Fruit fly (Drosophila melanogaster): ENCODE results near the gene beg.

beg gene

DNA sequence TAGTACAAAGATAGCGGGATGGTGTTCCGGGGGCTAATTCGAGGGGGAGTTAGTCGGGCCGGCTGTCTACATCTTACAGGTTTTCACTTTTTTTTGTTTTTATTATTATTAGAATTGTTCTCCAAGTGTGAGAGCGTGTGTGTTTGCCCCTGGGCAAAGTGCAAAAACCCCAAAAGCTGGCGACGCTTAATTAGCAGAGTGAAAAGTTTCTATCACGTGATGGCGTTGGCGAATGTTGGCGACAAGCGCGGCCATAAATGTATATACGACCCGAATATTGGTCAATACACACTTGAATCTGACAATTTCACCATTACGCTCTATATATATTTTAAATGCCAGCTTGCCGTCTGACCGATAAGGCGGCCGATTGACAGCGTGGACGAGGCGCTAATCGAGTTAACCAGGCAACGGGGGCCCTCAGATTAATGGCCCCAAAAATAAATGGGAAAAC lies 26.5 kb upstream of the beg start (continued):
- TF ChIP-seq BEAF-32 (GFP tag; optimal IDR thresholded peaks at IDR 0.05) (no peak), insv (GFP tag; optimal IDR thresholded peaks at IDR 0.05) (no peak), CG14667 (GFP tag; IDR thresholded peaks at IDR 0.05) (no peak), hbn (GFP tag; IDR thresholded peaks at IDR 0.05; ENCODE audit: partially characterized antibody) (no peak), gce (GFP tag; IDR thresholded peaks at IDR 0.05) (no peak), toy (GFP tag; IDR thresholded peaks at IDR 0.05) (no peak), Jarid2 (GFP tag; optimal IDR thresholded peaks at IDR 0.05) (no peak), HLHmδ (GFP tag; optimal IDR thresholded peaks at IDR 0.05) (no peak), NC2α (GFP tag; optimal IDR thresholded peaks at IDR 0.05) (no peak), fd102C (GFP tag; optimal IDR thresholded peaks at IDR 0.05) (no peak), az2 (GFP tag; optimal IDR thresholded peaks at IDR 0.05) (no peak), CG11695 (GFP tag; IDR thresholded peaks at IDR 0.05) (no peak), CG8089 (GFP tag; optimal IDR thresholded peaks at IDR 0.05) (no peak), MBD-R2 (GFP tag; IDR thresholded peaks at IDR 0.05) (no peak), her (GFP tag; optimal IDR thresholded peaks at IDR 0.05) (no peak), Lpt (GFP tag; optimal IDR thresholded peaks at IDR 0.05) (no peak), nom (GFP tag; optimal IDR thresholded peaks at IDR 0.05) (no peak), kay (GFP tag; optimal IDR thresholded peaks at IDR 0.05) (no peak), Dfd (GFP tag; optimal IDR thresholded peaks at IDR 0.05) (no peak), CG42726 (GFP tag; IDR thresholded peaks at IDR 0.05; ENCODE audit: partially characterized antibody) (no peak), psq (GFP tag; optimal IDR thresholded peaks at IDR 0.05) (no peak), Awh (GFP tag; IDR thresholded peaks at IDR 0.05) (no peak), seq (GFP tag; IDR thresholded peaks at IDR 0.05) (0 out of 2 replicates have a peak, but pooled peaks have one; percentile 14), Hmr (GFP tag; optimal IDR thresholded peaks at IDR 0.05) (peak; percentile 14), D19A (tag; optimal IDR thresholded peaks at IDR 0.05) (no peak), CG17359 (tag; optimal IDR thresholded peaks at IDR 0.05) (no peak), GATAe (GFP tag; conservative IDR thresholded peaks at IDR 0.05) (no peak), lab (GFP tag; optimal IDR thresholded peaks at IDR 0.05) (peak; percentile 15), bab2 (GFP tag; optimal IDR thresholded peaks at IDR 0.05) (no peak), crp (GFP tag; optimal IDR thresholded peaks at IDR 0.05) (no peak), HLH54F (GFP tag; optimal IDR thresholded peaks at IDR 0.05) (no peak), Taf1 (GFP tag; IDR thresholded peaks at IDR 0.05) (no peak), ap (GFP tag; IDR thresholded peaks at IDR 0.05) (no peak), emc (GFP tag; optimal IDR thresholded peaks at IDR 0.05) (no peak), Ssrp (tag; optimal IDR thresholded peaks at IDR 0.05) (no peak), tin (GFP tag; optimal IDR thresholded peaks at IDR 0.05) (no peak), CG32767 (GFP tag; IDR thresholded peaks at IDR 0.05) (no peak), Hr51 (GFP tag; optimal IDR thresholded peaks at IDR 0.05) (no peak), CG12236 (GFP tag; optimal IDR thresholded peaks at IDR 0.05) (no peak), Xrp1 (GFP tag; IDR thresholded peaks at IDR 0.05) (no peak), ara (GFP tag; IDR thresholded peaks at IDR 0.05) (no peak), Rfx (GFP tag; IDR thresholded peaks at IDR 0.05) (peak; percentile 26; the same call in 1 of the 2 replicates), CG4707 (GFP tag; optimal IDR thresholded peaks at IDR 0.05) (no peak), CG6813 (GFP tag; optimal IDR thresholded peaks at IDR 0.05) (no peak), sens-2 (GFP tag; IDR thresholded peaks at IDR 0.05) (peak; percentile 32; the same call in 1 of the 2 replicates), fd3F (GFP tag; optimal IDR thresholded peaks at IDR 0.05) (no peak), Elba2 (GFP tag; optimal IDR thresholded peaks at IDR 0.05) (no peak), sens (GFP tag) (peak; percentile 35), slbo (GFP tag; IDR thresholded peaks at IDR 0.05) (0 out of 2 replicates have a peak, but pooled peaks have one; percentile 15), da (GFP tag; optimal IDR thresholded peaks at IDR 0.05) (no peak), Dll (GFP tag; IDR thresholded peaks at IDR 0.05; ENCODE audit: partially characterized antibody) (0 out of 4 replicates have a peak, but pooled peaks have one; percentile 21)

Measured in whole organism, embryonic.